Fruit fly (Drosophila melanogaster) whole organism, larva: ENCODE data around the gene Dip-C.
A peak's percentile ranks its signal among the peaks of the same experiment; 100 is the strongest.

Experiments used
- noc ChIP-seq: fragments of 200-800 bp; sonication (Bioruptor generic); optimal IDR thresholded peaks from 3 replicates; lab custom pipeline; 2019; ENCODE audit warnings: missing biosample characterization, mild to moderate bottlenecking, missing genetic modification characterization, moderate library complexity

Gene Dip-C

dm6 chr3R:12441008-12441606 lies 27.5 kb upstream of the Dip-C start:
- TF ChIP-seq noc (tag; lab: Kevin White, UChicago) = peak; percentile 33

dm6 chr3R:12439401-12440143 lies 26.0 kb upstream of the Dip-C start, which contains the start of gene Desat1:
Desat1 (plus strand) TSS chr3R:12439600.
- no peak for TF ChIP-seq noc (tag; lab: Kevin White, UChicago)

dm6 chr3R:12439039-12439400 lies 25.5 kb upstream of the Dip-C start, which contains the start of the genes CG17207 and CG46427:
CG17207 (minus strand) TSS chr3R:12439139.
CG46427 (minus strand) TSS chr3R:12439139.
- no peak for TF ChIP-seq noc (tag; lab: Kevin White, UChicago)

- TF ChIP-seq noc (tag; lab: Kevin White, UChicago) = no peak
Observed at dm6 chr3R:12435948-12436347, 22.4 kb upstream of the Dip-C start, which contains the start of gene Desat2. Desat2 (plus strand) TSS chr3R:12436248.

- TF ChIP-seq noc (tag; lab: Kevin White, UChicago) = peak; percentile 65
Observed at dm6 chr3R:12433764-12434163, 20.2 kb upstream of the Dip-C start, which contains the start of the genes Aos1 and Srlp. Aos1 (minus strand) TSS chr3R:12433822. Srlp (plus strand) TSS chr3R:12434098.

- no peak for TF ChIP-seq noc (tag; lab: Kevin White, UChicago)
Observed at dm6 chr3R:12431030-12431489, 17.5 kb upstream of the Dip-C start, which contains the start of gene Prosalpha2. Prosalpha2 (plus strand) TSS chr3R:12431321.

- no peak for TF ChIP-seq noc (tag; lab: Kevin White, UChicago)
Observed at dm6 chr3R:12429120-12429610, 15.6 kb upstream of the Dip-C start, which contains the start of the genes CG5641 and CG5245. CG5641 (minus strand) TSS chr3R:12429282. CG5245 (plus strand) TSS chr3R:12429560.

dm6 chr3R:12426310-12426653 lies 12.7 kb upstream of the Dip-C start, which contains the start of gene NANS:
NANS (plus strand) TSS chr3R:12426578.
- TF ChIP-seq noc (tag; lab: Kevin White, UChicago) = no peak

dm6 chr3R:12425510-12426309 lies 12.2 kb upstream of the Dip-C start, which contains the start of gene Pp1-87B:
Pp1-87B (minus strand) TSS chr3R:12425917.
- TF ChIP-seq noc (tag; lab: Kevin White, UChicago) = no peak

- no peak for TF ChIP-seq noc (tag; lab: Kevin White, UChicago)
Observed at dm6 chr3R:12423997-12424396, 10.4 kb upstream of the Dip-C start.

dm6 chr3R:12422379-12422975 lies 8.9 kb upstream of the Dip-C start, which contains the start of the genes Scgbeta and CG17202:
Scgbeta (minus strand) TSS chr3R:12422429.
CG17202 (plus strand) TSS chr3R:12422768.
- no peak for TF ChIP-seq noc (tag; lab: Kevin White, UChicago)

- peak; percentile 63 for TF ChIP-seq noc (tag; lab: Kevin White, UChicago)
Observed at dm6 chr3R:12411449-12411848, 2.1 kb downstream of the Dip-C start.

dm6 chr3R:12408160-12408559 lies 5.4 kb downstream of the Dip-C start, which contains the start of gene CG5196:
CG5196 (plus strand) TSS chr3R:12408316.
- TF ChIP-seq noc (tag; lab: Kevin White, UChicago) = peak; percentile 37
